Worm (Caenorhabditis elegans): Measurements from ENCODE around the gene C23F12.4.
A peak's percentile ranks its signal among the peaks of the same experiment; 100 is the strongest.

Gene C23F12.4

DNA sequence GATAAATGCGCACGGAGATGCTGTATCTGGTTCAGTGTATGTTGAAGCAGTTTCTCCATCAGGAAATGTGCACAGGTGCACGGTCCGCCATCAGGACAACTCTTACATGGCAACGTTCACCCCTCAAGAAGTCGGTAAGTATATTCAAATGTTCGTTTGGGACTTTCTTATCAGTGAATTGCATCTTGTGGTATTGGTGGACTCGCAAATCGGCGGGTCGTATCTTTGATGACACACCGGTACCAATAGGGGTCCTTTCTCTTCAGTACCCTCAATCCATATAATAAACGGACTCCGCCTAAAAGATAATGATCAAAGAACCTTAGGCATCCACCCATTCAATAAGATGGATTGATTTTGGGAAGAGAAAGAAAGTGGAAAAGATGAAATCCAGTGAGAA, 18.8 kb downstream of the C23F12.4 start:
- TF ChIP-seq aha-1 (tag; optimal IDR thresholded peaks at IDR 0.05) (no peak), blmp-1 (tag; optimal IDR thresholded peaks at IDR 0.05) (peak; percentile 31), F16B12.6 (tag; optimal IDR thresholded peaks at IDR 0.05) (no peak), nhr-71 (tag; optimal IDR thresholded peaks at IDR 0.05) (no peak), nhr-12 (tag; optimal IDR thresholded peaks at IDR 0.05) (no peak), ama-1 (optimal IDR thresholded peaks at IDR 0.05) (no peak), nhr-90 (tag; optimal IDR thresholded peaks at IDR 0.05; ENCODE audit: poor library complexity) (no peak), fkh-4 (tag; optimal IDR thresholded peaks at IDR 0.05; ENCODE audit: borderline replicate concordance) (no peak), lin-14 (GFP tag; optimal IDR thresholded peaks at IDR 0.05) (peak; percentile 28), nhr-85 (tag) (peak; percentile 39), lin-35 (GFP tag; optimal IDR thresholded peaks at IDR 0.05) (no peak), egl-13 (tag; optimal IDR thresholded peaks at IDR 0.05) (no peak)

DNA sequence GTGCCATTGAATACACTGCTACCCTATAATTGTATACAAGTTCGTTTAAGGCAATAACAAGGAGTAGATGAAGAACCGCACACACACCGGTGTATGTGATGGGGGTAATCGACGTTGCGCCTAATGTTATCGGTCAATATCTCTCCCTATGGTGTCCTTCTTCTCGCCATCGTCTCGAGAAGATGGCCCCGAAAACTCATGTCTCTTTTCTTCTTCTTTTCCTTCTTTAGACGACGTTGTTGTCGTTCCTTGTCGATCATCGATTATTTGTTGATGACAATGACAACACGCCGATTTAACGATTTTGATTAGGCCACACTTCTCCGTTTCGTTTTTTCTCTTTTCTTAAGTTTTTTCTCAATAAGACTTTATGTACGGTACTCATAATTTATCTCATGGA, 22.0 kb downstream of the C23F12.4 start:
- TF ChIP-seq nhr-71 (tag; optimal IDR thresholded peaks at IDR 0.05) (peak; percentile 44), lin-35 (GFP tag; optimal IDR thresholded peaks at IDR 0.05) (peak in 1 of 2 experiments; percentile 16), zip-4 (GFP tag; optimal IDR thresholded peaks at IDR 0.05) (no peak), elt-3 (tag; optimal IDR thresholded peaks at IDR 0.05) (peak in 2 of 6 experiments; percentile 28 to 54), snpc-4 (tag; optimal IDR thresholded peaks at IDR 0.05) (no peak), nhr-47 (tag; optimal IDR thresholded peaks at IDR 0.05) (peak; percentile 9), efl-3 (GFP tag; optimal IDR thresholded peaks at IDR 0.05) (no peak), nhr-20 (tag; optimal IDR thresholded peaks at IDR 0.05) (peak; percentile 64), nhr-90 (tag; optimal IDR thresholded peaks at IDR 0.05; ENCODE audit: poor library complexity) (peak; percentile 44), snu-23 (GFP tag; optimal IDR thresholded peaks at IDR 0.05) (peak; percentile 55), lin-14 (GFP tag; optimal IDR thresholded peaks at IDR 0.05) (peak; percentile 74), blmp-1 (tag; optimal IDR thresholded peaks at IDR 0.05) (peak; percentile 70), nhr-85 (tag) (peak; percentile 87), unc-130 (tag; optimal IDR thresholded peaks at IDR 0.05) (peak; percentile 28)

DNA sequence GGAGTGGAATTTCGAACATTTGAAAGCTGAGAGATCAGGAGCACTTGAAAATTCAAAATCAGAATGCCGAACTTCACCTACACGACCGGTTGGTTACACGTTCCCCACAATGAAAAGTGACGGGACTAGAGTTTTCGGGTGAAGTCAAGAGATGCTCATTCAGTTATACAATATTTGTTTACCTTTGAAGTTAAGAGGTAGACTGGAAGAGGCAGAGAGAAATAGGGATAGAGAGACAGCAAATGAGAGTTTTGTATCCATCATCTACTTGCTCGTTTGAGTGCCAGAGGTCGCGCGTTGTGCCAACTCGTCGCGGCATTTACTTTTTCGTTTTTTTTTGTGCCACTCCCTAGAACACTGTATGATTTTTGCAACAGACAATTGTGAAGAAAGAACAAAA, 23.6 kb downstream of the C23F12.4 start:
- TF ChIP-seq tbx-2 (tag; optimal IDR thresholded peaks at IDR 0.05), result peak; percentile 39
- no peak for TF ChIP-seq nhr-28 (tag; optimal IDR thresholded peaks at IDR 0.05)
- no peak for TF ChIP-seq lsy-2 (tag; optimal IDR thresholded peaks at IDR 0.05)
- no peak for TF ChIP-seq pax-3 (tag; optimal IDR thresholded peaks at IDR 0.05)
- no peak for TF ChIP-seq efl-1 (optimal IDR thresholded peaks at IDR 0.05)
- peak in 1 of 2 experiments; percentile 35 for TF ChIP-seq efl-1 (GFP tag; optimal IDR thresholded peaks at IDR 0.05 in 1 of 2)
- TF ChIP-seq nhr-20 (tag; optimal IDR thresholded peaks at IDR 0.05), result peak; percentile 10
- TF ChIP-seq lin-14 (GFP tag; optimal IDR thresholded peaks at IDR 0.05), result peak; percentile 12
- peak; percentile 43 for TF ChIP-seq nhr-77 (tag; optimal IDR thresholded peaks at IDR 0.05)

DNA sequence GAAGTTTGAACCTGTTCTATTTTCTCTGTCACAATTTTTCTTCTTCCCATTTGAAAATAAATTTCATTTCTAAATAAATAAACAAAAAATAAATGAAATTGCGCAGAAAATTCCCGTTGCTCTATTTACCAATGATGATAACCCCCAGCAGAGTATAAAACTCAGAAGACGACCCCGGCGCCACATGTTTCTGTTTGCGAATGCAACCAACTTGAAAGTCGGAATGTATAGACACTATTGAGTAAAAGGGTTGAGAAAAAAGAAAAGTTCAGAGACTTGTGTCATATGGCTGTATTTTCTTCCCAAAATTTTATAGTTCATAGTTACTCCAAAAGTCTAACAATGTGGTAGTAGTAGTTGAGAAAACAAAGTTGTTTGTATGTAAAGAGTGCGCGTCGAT, 24.5 kb downstream of the C23F12.4 start:
- TF ChIP-seq ceh-90 (tag; optimal IDR thresholded peaks at IDR 0.05) (no peak), lin-13 (GFP tag; optimal IDR thresholded peaks at IDR 0.05) (no peak), nhr-77 (tag; optimal IDR thresholded peaks at IDR 0.05) (peak; percentile 20), Y116A8C.19 (tag; optimal IDR thresholded peaks at IDR 0.05; ENCODE audit: borderline replicate concordance) (no peak), ces-1 (GFP tag; optimal IDR thresholded peaks at IDR 0.05) (no peak), nhr-20 (tag; optimal IDR thresholded peaks at IDR 0.05) (no peak), tlp-1 (tag; optimal IDR thresholded peaks at IDR 0.05) (no peak), lin-14 (GFP tag; optimal IDR thresholded peaks at IDR 0.05) (peak; percentile 38), mep-1 (tag; optimal IDR thresholded peaks at IDR 0.05) (no peak), fkh-4 (tag; optimal IDR thresholded peaks at IDR 0.05; ENCODE audit: borderline replicate concordance) (no peak), unc-62 (GFP tag; optimal IDR thresholded peaks at IDR 0.05) (no peak), dsc-1 (tag; optimal IDR thresholded peaks at IDR 0.05) (peak; percentile 35), sup-37 (GFP tag; optimal IDR thresholded peaks at IDR 0.05) (no peak), ceh-63 (GFP tag; optimal IDR thresholded peaks at IDR 0.05) (no peak), pqm-1 (tag; optimal IDR thresholded peaks at IDR 0.05) (no peak), hlh-17 (GFP tag; optimal IDR thresholded peaks at IDR 0.05; ENCODE audit: borderline replicate concordance) (no peak), egl-13 (tag; optimal IDR thresholded peaks at IDR 0.05) (no peak), alr-1 (tag; optimal IDR thresholded peaks at IDR 0.05; ENCODE audit: borderline replicate concordance) (no peak), hlh-4 (tag; optimal IDR thresholded peaks at IDR 0.05) (no peak), rnt-1 (tag; optimal IDR thresholded peaks at IDR 0.05) (no peak), skn-1 (tag; optimal IDR thresholded peaks at IDR 0.05) (peak; percentile 1), sptf-1 (tag; optimal IDR thresholded peaks at IDR 0.05) (no peak), lin-35 (GFP tag; optimal IDR thresholded peaks at IDR 0.05) (no peak)

Data from whole organism, L1 larva.